Worm (Caenorhabditis elegans): ENCODE measurements around the gene deb-1.

Gene deb-1

DNA sequence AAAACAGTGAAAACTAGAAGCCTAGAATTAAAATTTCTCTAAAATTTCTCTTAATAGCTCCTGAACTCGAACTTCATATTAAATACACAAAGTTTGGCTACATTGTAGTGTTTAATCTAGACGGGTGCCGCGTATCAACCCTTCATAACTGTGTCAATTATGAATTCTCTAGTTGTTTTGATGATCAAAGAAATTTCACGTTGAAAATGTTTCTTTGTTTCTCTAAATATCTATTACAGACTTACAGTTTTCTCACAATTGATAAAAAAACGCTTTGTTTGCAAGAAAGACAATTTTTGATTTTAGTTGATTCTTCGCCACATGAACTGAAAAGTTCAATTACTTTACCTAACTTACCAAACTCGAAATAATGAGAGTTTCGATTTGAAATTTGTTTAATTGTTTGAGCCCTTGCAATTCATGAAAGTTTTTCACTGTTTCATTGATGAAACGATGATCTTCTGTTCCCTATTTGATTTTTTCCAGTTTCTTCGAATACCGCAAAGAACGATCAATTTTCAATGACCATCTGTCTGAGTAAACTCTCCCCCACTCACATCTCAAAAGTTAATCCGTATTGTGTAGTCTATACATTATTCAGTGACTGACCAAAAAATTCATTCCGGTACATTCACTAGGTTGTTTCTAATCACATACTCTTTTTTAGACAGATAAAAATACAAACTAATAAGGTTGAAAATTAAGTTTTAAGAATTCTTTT is 47.3 kb downstream of the deb-1 start:
- TF ChIP-seq tab-1 (GFP tag; IDR thresholded peaks at IDR 0.05) (no peak), med-1 (GFP tag; optimal IDR thresholded peaks at IDR 0.05; ENCODE audit: insufficient read depth) (no peak), ztf-23 (GFP tag; IDR thresholded peaks at IDR 0.05) (no peak), ztf-29 (GFP tag; IDR thresholded peaks at IDR 0.05) (no peak), T22C8.4 (GFP tag; IDR thresholded peaks at IDR 0.05) (no peak)

DNA sequence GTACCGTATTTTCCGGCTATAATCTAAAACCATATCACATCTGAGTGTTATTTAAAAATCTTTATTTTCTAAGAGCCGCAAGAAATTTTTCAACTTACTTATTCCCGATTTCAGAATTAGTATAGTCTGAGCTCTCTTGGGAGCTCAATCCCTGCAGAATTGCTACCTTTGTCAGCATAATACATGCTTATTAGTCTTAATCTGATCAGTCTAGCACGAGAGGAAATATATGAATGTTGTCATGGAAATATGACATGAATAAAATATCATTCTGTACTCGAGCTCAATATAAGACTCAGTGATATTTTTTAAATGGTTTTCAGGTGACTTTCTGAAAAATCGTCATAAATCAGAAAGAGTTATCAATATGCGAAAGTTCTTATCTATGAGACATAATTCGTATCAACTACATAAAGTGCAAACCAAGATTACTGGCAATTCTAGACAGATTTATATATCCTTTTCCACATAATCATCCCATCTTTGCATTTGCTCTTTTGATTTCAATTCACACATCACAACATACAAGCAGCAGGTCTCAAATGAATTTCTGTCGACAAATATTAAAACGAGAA is 48.6 kb downstream of the deb-1 start:
- TF ChIP-seq med-1 (GFP tag; optimal IDR thresholded peaks at IDR 0.05; ENCODE audit: insufficient read depth) (no peak), ztf-29 (GFP tag; IDR thresholded peaks at IDR 0.05) (no peak), T22C8.4 (GFP tag; IDR thresholded peaks at IDR 0.05) (no peak), ref-1 (GFP tag; conservative IDR thresholded peaks at IDR 0.05) (no peak), flt-1 (GFP tag; IDR thresholded peaks at IDR 0.05) (no peak), tab-1 (GFP tag; IDR thresholded peaks at IDR 0.05) (no peak), cog-1 (tag; optimal IDR thresholded peaks at IDR 0.05) (no peak), klf-2 (GFP tag; conservative IDR thresholded peaks at IDR 0.05) (no peak), ztf-23 (GFP tag; IDR thresholded peaks at IDR 0.05) (no peak)

ce11 chrIV:7044552-7045139 is 49.4 kb downstream of the deb-1 start, which contains the start of gene tin-9.1:
Gene tin-9.1 (minus strand): TSS chrIV:7044602.
- TF ChIP-seq ztf-23 (GFP tag; IDR thresholded peaks at IDR 0.05) (no peak), cog-1 (tag; optimal IDR thresholded peaks at IDR 0.05) (no peak), T22C8.4 (GFP tag; IDR thresholded peaks at IDR 0.05) (no peak), ztf-29 (GFP tag; IDR thresholded peaks at IDR 0.05) (no peak), ref-1 (GFP tag; conservative IDR thresholded peaks at IDR 0.05) (no peak), med-1 (GFP tag; optimal IDR thresholded peaks at IDR 0.05; ENCODE audit: insufficient read depth) (no peak), klf-2 (GFP tag; conservative IDR thresholded peaks at IDR 0.05) (no peak), flt-1 (GFP tag; IDR thresholded peaks at IDR 0.05) (no peak), tab-1 (GFP tag; IDR thresholded peaks at IDR 0.05) (no peak)

ce11 chrIV:7043430-7043829 is 50.6 kb downstream of the deb-1 start:
- TF ChIP-seq flt-1 (GFP tag; IDR thresholded peaks at IDR 0.05): no peak
- TF ChIP-seq ztf-23 (GFP tag; IDR thresholded peaks at IDR 0.05): no peak

ce11 chrIV:7039476-7040261 is 54.4 kb downstream of the deb-1 start, which contains the start of the genes cogc-2 and klp-18:
Gene cogc-2 (minus strand): TSS chrIV:7039580.
Gene klp-18 (plus strand): TSS chrIV:7040211.
- TF ChIP-seq ztf-29 (GFP tag; IDR thresholded peaks at IDR 0.05) (peak; percentile 71), T22C8.4 (GFP tag; IDR thresholded peaks at IDR 0.05) (no peak), flt-1 (GFP tag; IDR thresholded peaks at IDR 0.05) (peak; percentile 73; the same call in 1 of the 2 replicates), cog-1 (tag; optimal IDR thresholded peaks at IDR 0.05) (peak; percentile 61), tab-1 (GFP tag; IDR thresholded peaks at IDR 0.05) (peak; percentile 80), med-1 (GFP tag; optimal IDR thresholded peaks at IDR 0.05; ENCODE audit: insufficient read depth) (peak; percentile 67), klf-2 (GFP tag; conservative IDR thresholded peaks at IDR 0.05) (no peak), ref-1 (GFP tag; conservative IDR thresholded peaks at IDR 0.05) (no peak), ztf-23 (GFP tag; IDR thresholded peaks at IDR 0.05) (peak; percentile 73; the same call in 1 of the 2 replicates)

- TF ChIP-seq flt-1 (GFP tag; IDR thresholded peaks at IDR 0.05) (no peak), tab-1 (GFP tag; IDR thresholded peaks at IDR 0.05) (no peak), ztf-23 (GFP tag; IDR thresholded peaks at IDR 0.05) (no peak), med-1 (GFP tag; optimal IDR thresholded peaks at IDR 0.05; ENCODE audit: insufficient read depth) (no peak), ref-1 (GFP tag; conservative IDR thresholded peaks at IDR 0.05) (no peak), cog-1 (tag; optimal IDR thresholded peaks at IDR 0.05) (no peak), ztf-29 (GFP tag; IDR thresholded peaks at IDR 0.05) (no peak), klf-2 (GFP tag; conservative IDR thresholded peaks at IDR 0.05) (no peak), T22C8.4 (GFP tag; IDR thresholded peaks at IDR 0.05) (no peak)
Observed at ce11 chrIV:7036790-7037189, 57.3 kb downstream of the deb-1 start, which contains the start of gene ufl-1. Gene ufl-1 (minus strand): TSS chrIV:7036859.

- no peak for TF ChIP-seq ztf-23 (GFP tag; IDR thresholded peaks at IDR 0.05)
- TF ChIP-seq med-1 (GFP tag; optimal IDR thresholded peaks at IDR 0.05; ENCODE audit: insufficient read depth): no peak
- TF ChIP-seq tab-1 (GFP tag; IDR thresholded peaks at IDR 0.05): no peak
- TF ChIP-seq cog-1 (tag; optimal IDR thresholded peaks at IDR 0.05): no peak
- no peak for TF ChIP-seq klf-2 (GFP tag; conservative IDR thresholded peaks at IDR 0.05)
- TF ChIP-seq ref-1 (GFP tag; conservative IDR thresholded peaks at IDR 0.05): no peak
- TF ChIP-seq flt-1 (GFP tag; IDR thresholded peaks at IDR 0.05): no peak
- TF ChIP-seq T22C8.4 (GFP tag; IDR thresholded peaks at IDR 0.05): no peak
- TF ChIP-seq ztf-29 (GFP tag; IDR thresholded peaks at IDR 0.05): no peak
Observed at ce11 chrIV:7035823-7036222, 58.2 kb downstream of the deb-1 start, which contains the start of gene C06G3.3. Gene C06G3.3 (plus strand): TSS chrIV:7036123.
